Fruit fly (Drosophila melanogaster) whole organism, embryonic: ENCODE data around the gene CG15382.

Experiments
- Abd-B ChIP-seq: fragments of 200-800 bp; sonication (Bioruptor generic); optimal IDR thresholded peaks from 2 replicates; lab custom pipeline; 2018; ENCODE audit warnings: missing biosample characterization, mild to moderate bottlenecking, missing genetic modification characterization, moderate library complexity
- Bgb ChIP-seq: fragments of 200-800 bp; sonication (Bioruptor generic); IDR thresholded peaks from 2 replicates; pipeline ENCODE4 v1.3.6; 2022; ENCODE audit warnings: missing biosample characterization, missing genetic modification characterization; ENCODE audit not compliant: partially characterized antibody
- BtbVII ChIP-seq: fragments of 200-800 bp; sonication (Bioruptor generic); optimal IDR thresholded peaks from 3 replicates; lab custom pipeline; 2017; ENCODE audit warnings: missing biosample characterization, mild to moderate bottlenecking, missing genetic modification characterization
- CG10147 ChIP-seq: fragments of 200-800 bp; sonication (Bioruptor generic); optimal IDR thresholded peaks from 2 replicates; lab custom pipeline; 2019; ENCODE audit warnings: missing biosample characterization, mild to moderate bottlenecking, missing genetic modification characterization, moderate library complexity
- CG10267 ChIP-seq: fragments of 200-800 bp; sonication (Bioruptor generic); optimal IDR thresholded peaks from 2 replicates; lab custom pipeline; 2018; ENCODE audit warnings: missing biosample characterization, mild to moderate bottlenecking, missing genetic modification characterization, moderate library complexity
- CG10431 ChIP-seq: fragments of 200-800 bp; sonication (Bioruptor generic); optimal IDR thresholded peaks from 3 replicates; lab custom pipeline; 2018; ENCODE audit warnings: missing biosample characterization, mild to moderate bottlenecking, missing genetic modification characterization
- CG11247 ChIP-seq: fragments of 200-800 bp; sonication (Bioruptor generic); IDR thresholded peaks from 2 replicates; pipeline ENCODE4 v1.3.6; 2022; ENCODE audit warnings: missing biosample characterization, missing genetic modification characterization
- CG12744 ChIP-seq: fragments of 200-800 bp; sonication (Bioruptor generic); optimal IDR thresholded peaks from 2 replicates; lab custom pipeline; 2016; ENCODE audit warnings: missing biosample characterization, missing genetic modification characterization
- CG15479 ChIP-seq: fragments of 200-800 bp; sonication (Bioruptor generic); optimal IDR thresholded peaks from 3 replicates; lab custom pipeline; 2019; ENCODE audit warnings: missing biosample characterization, mild to moderate bottlenecking, missing genetic modification characterization, moderate library complexity
- CG16815 ChIP-seq: fragments of 200-800 bp; sonication (Bioruptor generic); optimal IDR thresholded peaks from 3 replicates; lab custom pipeline; 2017; ENCODE audit warnings: missing biosample characterization, mild to moderate bottlenecking, missing genetic modification characterization
- CG17186 ChIP-seq: fragments of 200-800 bp; sonication (Bioruptor generic); optimal IDR thresholded peaks from 3 replicates; lab custom pipeline; 2017; ENCODE audit warnings: missing biosample characterization, missing genetic modification reagents, missing genetic modification characterization
- CG17612 ChIP-seq: fragments of 200-800 bp; sonication (Bioruptor generic); IDR thresholded peaks from 2 replicates; pipeline ENCODE4 v1.3.6; 2022; ENCODE audit warnings: missing biosample characterization, missing genetic modification characterization
- CG17802 ChIP-seq: fragments of 200-800 bp; sonication (Bioruptor generic); optimal IDR thresholded peaks from 2 replicates; lab custom pipeline; 2018; ENCODE audit warnings: missing biosample characterization, mild to moderate bottlenecking, missing genetic modification characterization, moderate library complexity
- CG1792 ChIP-seq: fragments of 200-800 bp; sonication (Bioruptor generic); optimal IDR thresholded peaks from 2 replicates; lab custom pipeline; 2016; ENCODE audit warnings: missing biosample characterization, missing genetic modification characterization
- CG30431 ChIP-seq: fragments of 200-800 bp; sonication (Bioruptor generic); optimal IDR thresholded peaks from 2 replicates; lab custom pipeline; 2017; ENCODE audit warnings: missing biosample characterization, missing genetic modification characterization
- CG31441 ChIP-seq: fragments of 200-800 bp; sonication (Bioruptor generic); IDR thresholded peaks from 2 replicates; pipeline ENCODE4 v1.3.6; 2022; ENCODE audit warnings: missing biosample characterization, missing genetic modification characterization
- CG3163 ChIP-seq: fragments of 200-800 bp; sonication (Bioruptor generic); optimal IDR thresholded peaks from 3 replicates; lab custom pipeline; 2016; ENCODE audit warnings: missing biosample characterization, missing genetic modification characterization
- CG33213 ChIP-seq: fragments of 200-800 bp; sonication (Bioruptor generic); optimal IDR thresholded peaks from 3 replicates; lab custom pipeline; 2016; ENCODE audit warnings: missing biosample characterization, missing genetic modification characterization
- CG3726 ChIP-seq: fragments of 200-800 bp; sonication (Bioruptor generic); IDR thresholded peaks from 3 replicates; pipeline ENCODE4, ENCODE4 v1.3.6; 2022; ENCODE audit warnings: missing biosample characterization, missing genetic modification characterization
- CG4282 ChIP-seq: fragments of 200-800 bp; sonication (Bioruptor generic); optimal IDR thresholded peaks from 2 replicates; lab custom pipeline; 2016; ENCODE audit warnings: missing biosample characterization, missing genetic modification characterization
- CG4854 ChIP-seq: fragments of 200-800 bp; sonication (Bioruptor generic); optimal IDR thresholded peaks from 2 replicates; lab custom pipeline; 2016; ENCODE audit warnings: missing biosample characterization, missing genetic modification characterization, inconsistent platforms
- CG6765 ChIP-seq: fragments of 200-800 bp; sonication (Bioruptor generic); optimal IDR thresholded peaks from 3 replicates; lab custom pipeline; 2017; ENCODE audit warnings: missing biosample characterization, mild to moderate bottlenecking, missing genetic modification characterization
- CG7357 ChIP-seq: fragments of 200-800 bp; sonication (Bioruptor generic); IDR thresholded peaks from 3 replicates; pipeline ENCODE4 v1.3.6; 2022; ENCODE audit warnings: missing biosample characterization, missing genetic modification characterization
- CG7556 ChIP-seq: fragments of 200-800 bp; sonication (Bioruptor generic); optimal IDR thresholded peaks from 2 replicates; lab custom pipeline; 2017; ENCODE audit warnings: missing biosample characterization, mild to moderate bottlenecking, missing genetic modification characterization
- CG9727 ChIP-seq: fragments of 200-800 bp; sonication (Bioruptor generic); optimal IDR thresholded peaks from 3 replicates; lab custom pipeline; 2017; ENCODE audit warnings: missing biosample characterization, mild to moderate bottlenecking, missing genetic modification characterization
- CG9876 ChIP-seq: fragments of 200-800 bp; sonication (Bioruptor generic); optimal IDR thresholded peaks from 2 replicates; lab custom pipeline; 2016; ENCODE audit warnings: missing biosample characterization, missing genetic modification characterization
- CHES-1-like ChIP-seq: fragments of 200-800 bp; sonication (Bioruptor generic); optimal IDR thresholded peaks from 2 replicates; lab custom pipeline; 2016; ENCODE audit warnings: missing biosample characterization, missing genetic modification characterization
- CrebB ChIP-seq: fragments of 200-800 bp; sonication (Bioruptor generic); optimal IDR thresholded peaks from 3 replicates; lab custom pipeline; 2018; ENCODE audit warnings: missing biosample characterization, mild to moderate bottlenecking, missing genetic modification characterization
- H15 ChIP-seq: fragments of 200-800 bp; sonication (Bioruptor generic); IDR thresholded peaks from 3 replicates; pipeline ENCODE4 v1.3.6; 2022; ENCODE audit warnings: missing biosample characterization, missing genetic modification characterization
- HmgD ChIP-seq: fragments of 200-800 bp; sonication (Bioruptor generic); optimal IDR thresholded peaks from 3 replicates; lab custom pipeline; 2016; ENCODE audit warnings: missing biosample characterization, missing genetic modification characterization
- HmgZ ChIP-seq: fragments of 200-800 bp; sonication (Bioruptor generic); optimal IDR thresholded peaks from 2 replicates; lab custom pipeline; 2018; ENCODE audit warnings: missing biosample characterization, mild to moderate bottlenecking, missing genetic modification characterization
- NFAT ChIP-seq: fragments of 200-800 bp; sonication (Bioruptor generic); IDR thresholded peaks from 2 replicates; pipeline ENCODE4 v1.3.6; 2022; ENCODE audit warnings: missing biosample characterization, missing genetic modification characterization
- NfI ChIP-seq: fragments of 200-800 bp; sonication (Bioruptor generic); optimal IDR thresholded peaks from 3 replicates; lab custom pipeline; 2018; ENCODE audit warnings: missing biosample characterization, mild to moderate bottlenecking, missing genetic modification characterization, moderate library complexity
- PHDP ChIP-seq: fragments of 200-800 bp; sonication (Bioruptor generic); optimal IDR thresholded peaks from 3 replicates; lab custom pipeline; 2018; ENCODE audit warnings: missing biosample characterization, mild to moderate bottlenecking, missing genetic modification characterization, moderate library complexity
- Sox102F ChIP-seq: fragments of 200-800 bp; sonication (Bioruptor generic); optimal IDR thresholded peaks from 2 replicates; lab custom pipeline; 2018; ENCODE audit warnings: missing biosample characterization, mild to moderate bottlenecking, missing genetic modification characterization, moderate library complexity
- Spps ChIP-seq: fragments of 200-800 bp; sonication (Bioruptor generic); optimal IDR thresholded peaks from 2 replicates; lab custom pipeline; 2018; ENCODE audit warnings: missing biosample characterization, mild to moderate bottlenecking, missing genetic modification characterization
- Vsx1 ChIP-seq: fragments of 200-800 bp; sonication (Bioruptor generic); optimal IDR thresholded peaks from 2 replicates; lab custom pipeline; 2017; ENCODE audit warnings: missing biosample characterization, mild to moderate bottlenecking, missing genetic modification characterization, missing genetic modification reagents
- ara ChIP-seq: fragments of 200-800 bp; sonication (Bioruptor generic); IDR thresholded peaks from 2 replicates; pipeline ENCODE4 v1.3.6; 2022; ENCODE audit warnings: missing biosample characterization, missing genetic modification characterization
- bbx ChIP-seq: fragments of 200-800 bp; sonication (Bioruptor generic); IDR thresholded peaks from 2 replicates; pipeline ENCODE4 v1.3.6; 2022; ENCODE audit warnings: missing biosample characterization, missing genetic modification characterization; ENCODE audit not compliant: partially characterized antibody
- bcd ChIP-seq: fragments of 200-800 bp; sonication (Bioruptor generic); optimal IDR thresholded peaks from 2 replicates; lab custom pipeline; 2017; ENCODE audit warnings: missing biosample characterization, mild to moderate bottlenecking, missing genetic modification characterization
- ci ChIP-seq: fragments of 200-800 bp; sonication (Bioruptor generic); IDR thresholded peaks from 3 replicates; pipeline ENCODE4 v1.3.6; 2022; ENCODE audit warnings: missing biosample characterization, missing genetic modification characterization
- eve ChIP-seq, 2 experiments: fragments of >200 bp; optimal IDR thresholded peaks; 2 replicates each; lab custom pipeline; 2017; ENCODE audit warnings: missing biosample characterization in 2 of 2, missing genetic modification characterization in 2 of 2
- ewg ChIP-seq: fragments of 200-800 bp; sonication (Bioruptor generic); optimal IDR thresholded peaks from 3 replicates; lab custom pipeline; 2017; ENCODE audit warnings: mild to moderate bottlenecking, missing biosample characterization, missing genetic modification reagents, missing genetic modification characterization
- pfk ChIP-seq: fragments of 200-800 bp; sonication (Bioruptor generic); optimal IDR thresholded peaks from 2 replicates; lab custom pipeline; 2018; ENCODE audit warnings: missing biosample characterization, mild to moderate bottlenecking, missing genetic modification characterization, moderate library complexity
- pzg ChIP-seq: fragments of 200-800 bp; sonication (Bioruptor generic); optimal IDR thresholded peaks from 3 replicates; lab custom pipeline; 2018; ENCODE audit warnings: missing biosample characterization, mild to moderate bottlenecking, missing genetic modification characterization, moderate library complexity
- sob ChIP-seq: fragments of 200-800 bp; sonication (Bioruptor generic); IDR thresholded peaks from 2 replicates; pipeline ENCODE4 v1.3.6; 2022; ENCODE audit warnings: missing biosample characterization, missing genetic modification characterization
- sr ChIP-seq: fragments of 200-800 bp; sonication (Bioruptor generic); IDR thresholded peaks from 3 replicates; pipeline ENCODE4 v1.3.6; 2022; ENCODE audit warnings: missing biosample characterization, missing genetic modification characterization
- tap ChIP-seq: fragments of 200-800 bp; optimal IDR thresholded peaks from 3 replicates; lab custom pipeline; 2019; ENCODE audit warnings: missing biosample characterization, mild to moderate bottlenecking, missing genetic modification characterization, moderate library complexity
- tll ChIP-seq, 2 experiments: fragments of 200-800 bp in 1 of 2; fragments of >200 bp in 1 of 2; sonication (Bioruptor generic) in 1 of 2; optimal IDR thresholded peaks; 2 replicates each; lab custom pipeline; 2017 to 2019; ENCODE audit warnings: missing biosample characterization in 2 of 2, missing genetic modification characterization in 2 of 2, mild to moderate bottlenecking in 1 of 2, moderate library complexity in 1 of 2

The CG15382 gene

DNA sequence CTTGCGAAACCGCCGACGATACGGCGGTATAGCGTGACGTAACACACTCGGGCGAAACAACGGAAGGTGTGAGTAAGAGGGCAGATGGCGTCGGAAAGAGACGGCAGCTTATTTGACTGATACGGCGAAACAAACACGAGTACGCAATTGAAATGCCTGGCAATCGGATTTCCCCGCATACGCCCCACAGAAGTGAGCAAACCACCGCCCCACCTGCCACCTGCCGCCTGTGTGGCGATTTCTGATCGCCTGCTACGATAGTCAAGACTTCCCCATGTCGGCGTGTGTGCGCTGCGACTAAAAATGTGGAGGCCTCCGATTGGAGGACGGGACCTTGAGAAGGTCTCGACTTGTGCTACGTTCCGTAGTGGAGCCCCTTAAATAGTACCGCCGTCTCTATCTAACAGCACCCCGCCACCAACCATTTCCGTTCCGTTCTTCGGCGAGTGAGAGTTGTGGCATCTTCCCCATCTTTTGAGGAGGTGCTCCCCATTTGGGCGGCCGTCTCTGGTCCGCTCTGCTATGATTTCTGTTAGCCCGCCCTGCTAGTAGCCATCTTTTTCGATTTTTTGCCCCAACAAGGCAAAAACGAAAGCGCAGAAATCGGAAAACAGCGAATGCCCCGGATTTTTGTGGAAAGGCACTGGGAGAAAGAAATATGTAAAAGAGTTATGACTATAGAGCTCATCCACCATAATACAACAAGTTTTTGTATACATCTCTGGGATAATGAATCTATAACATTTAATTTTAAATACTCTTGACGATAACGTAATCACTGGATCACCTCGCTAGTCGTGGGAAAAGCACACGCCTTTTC lies 43.3 kb downstream of the CG15382 start (continued):
- TF ChIP-seq pfk (GFP tag; lab: Kevin White, UChicago) (peak; percentile 51), NfI (GFP tag; lab: Kevin White, UChicago) (peak; percentile 78), HmgZ (tag; lab: Kevin White, UChicago) (peak; percentile 79), pzg (GFP tag; lab: Kevin White, UChicago) (no peak), CG11247 (GFP tag; lab: Robert Waterston, UW) (no peak), NFAT (GFP tag; lab: Robert Waterston, UW) (no peak), Abd-B (GFP tag; lab: Kevin White, UChicago) (peak; percentile 80), CG16815 (GFP tag; lab: Kevin White, UChicago) (peak; percentile 82), sob (GFP tag; lab: Robert Waterston, UW) (no peak), CG3163 (GFP tag; lab: Kevin White, UChicago) (peak; percentile 51), CG4854 (GFP tag; lab: Kevin White, UChicago) (peak; percentile 82), CG10267 (tag; lab: Kevin White, UChicago) (peak; percentile 77), Sox102F (GFP tag; lab: Kevin White, UChicago) (peak; percentile 89), CHES-1-like (GFP tag; lab: Kevin White, UChicago) (peak; percentile 80), CG30431 (peak; percentile 86), tap (tag; lab: Kevin White, UChicago) (peak; percentile 74), CG17802 (tag; lab: Kevin White, UChicago) (peak; percentile 77), H15 (GFP tag; lab: Robert Waterston, UW) (no peak), ci (GFP tag; lab: Robert Waterston, UW) (no peak), Bgb (GFP tag; lab: Robert Waterston, UW) (no peak), ara (GFP tag; lab: Robert Waterston, UW) (no peak), CG10431 (GFP tag; lab: Kevin White, UChicago) (peak; percentile 12), CG31441 (GFP tag; lab: Robert Waterston, UW) (no peak), bcd (GFP tag; lab: Kevin White, UChicago) (peak; percentile 86), CG7556 (GFP tag; lab: Kevin White, UChicago) (peak; percentile 86), CG3726 (GFP tag; lab: Robert Waterston, UW) (no peak), BtbVII (GFP tag; lab: Kevin White, UChicago) (peak; percentile 72), CG9876 (peak; percentile 78), CG10147 (GFP tag; lab: Kevin White, UChicago) (peak; percentile 64), tll (GFP tag; optimal IDR thresholded peaks at IDR 0.05; lab: Kevin White, UChicago) (no peak), CG12744 (GFP tag; lab: Kevin White, UChicago) (peak; percentile 51), eve (GFP tag; optimal IDR thresholded peaks at IDR 0.05; lab: Kevin White, UChicago) (peak in 1 of 2 experiments; percentile 94), CG17612 (no peak), Spps (peak; percentile 82), CG4282 (GFP tag; lab: Kevin White, UChicago) (peak; percentile 62), CrebB (tag; lab: Kevin White, UChicago) (peak; percentile 78), CG17186 (GFP tag; lab: Kevin White, UChicago) (peak; percentile 36), PHDP (tag; lab: Kevin White, UChicago) (peak; percentile 90), Vsx1 (GFP tag; lab: Kevin White, UChicago) (peak; percentile 57), CG15479 (GFP tag; lab: Kevin White, UChicago) (no peak), ewg (GFP tag; lab: Kevin White, UChicago) (peak; percentile 81), CG33213 (GFP tag; lab: Kevin White, UChicago) (peak; percentile 88), CG1792 (peak; percentile 90), CG7357 (peak; percentile 76; the same call in 1 of the 3 replicates), HmgD (peak; percentile 44), bbx (GFP tag; lab: Robert Waterston, UW) (no peak), CG9727 (GFP tag; lab: Kevin White, UChicago) (peak; percentile 85), CG6765 (GFP tag; lab: Kevin White, UChicago) (peak; percentile 53), sr (GFP tag; lab: Robert Waterston, UW) (no peak)
